Fruit fly (Drosophila melanogaster): ENCODE data around the gene dl.
A peak's percentile ranks its signal among the peaks of the same experiment; 100 is the strongest.

dl gene

DNA sequence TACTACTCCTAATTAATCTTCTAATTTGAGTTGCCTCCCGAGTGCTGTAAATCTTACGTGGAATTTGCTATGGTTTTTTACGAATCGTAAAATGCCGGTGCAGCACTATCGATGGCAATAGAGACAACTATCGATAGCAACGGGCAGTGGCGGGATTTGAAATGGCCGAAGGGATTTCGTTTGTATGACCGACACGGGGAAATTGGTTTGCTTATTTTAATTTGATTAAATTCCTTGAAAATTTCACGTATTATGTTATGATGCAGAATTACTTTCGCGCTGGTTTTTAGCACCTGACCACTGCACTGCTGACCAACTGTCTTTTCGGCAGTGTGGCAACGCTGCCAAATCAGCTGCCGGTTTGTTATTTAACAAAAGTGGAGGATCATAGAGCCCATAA lies 34.0 kb upstream of the dl start, which contains the start of the genes GCS2beta and CG5131 (continued):
- TF ChIP-seq tll (GFP tag; optimal IDR thresholded peaks at IDR 0.05) = no peak
- peak; percentile 89 for TF ChIP-seq Opbp (GFP tag; IDR thresholded peaks at IDR 0.05; ENCODE audit: partially characterized antibody)
- TF ChIP-seq PHDP (tag; optimal IDR thresholded peaks at IDR 0.05) = peak; percentile 92
- TF ChIP-seq rib (GFP tag; IDR thresholded peaks at IDR 0.05) = peak; percentile 92
- peak; percentile 98 for TF ChIP-seq lilli (GFP tag; optimal IDR thresholded peaks at IDR 0.05)
- no peak for TF ChIP-seq pita (GFP tag; optimal IDR thresholded peaks at IDR 0.05)
- peak; percentile 96 for TF ChIP-seq CG11247 (GFP tag; IDR thresholded peaks at IDR 0.05)
- peak; percentile 95 for TF ChIP-seq BEAF-32 (GFP tag; optimal IDR thresholded peaks at IDR 0.05)
- peak; percentile 73 for TF ChIP-seq CG6765 (GFP tag; optimal IDR thresholded peaks at IDR 0.05)
- peak; percentile 50 for TF ChIP-seq CG5180 (GFP tag; optimal IDR thresholded peaks at IDR 0.05)
- peak; percentile 97 for TF ChIP-seq CG34422 (GFP tag; IDR thresholded peaks at IDR 0.05)
- TF ChIP-seq sens (GFP tag) = peak; percentile 99
- peak; percentile 76 for TF ChIP-seq CG10267 (tag; optimal IDR thresholded peaks at IDR 0.05)
- TF ChIP-seq fd96Cb (tag; optimal IDR thresholded peaks at IDR 0.05) = peak; percentile 86
- peak; percentile 23 for TF ChIP-seq cad (GFP tag; optimal IDR thresholded peaks at IDR 0.05)
- TF ChIP-seq Dip2 (GFP tag; IDR thresholded peaks at IDR 0.05) = peak; percentile 67
- peak; percentile 88 for TF ChIP-seq CG17612 (GFP tag; IDR thresholded peaks at IDR 0.05)
- peak; percentile 93 for TF ChIP-seq Scr (GFP tag; IDR thresholded peaks at IDR 0.05; ENCODE audit: partially characterized antibody)
- peak; percentile 91 for TF ChIP-seq CG16815 (GFP tag; optimal IDR thresholded peaks at IDR 0.05)
- peak; percentile 71 for TF ChIP-seq CG3838 (GFP tag; optimal IDR thresholded peaks at IDR 0.05)
- peak; percentile 81 for TF ChIP-seq CG12219 (GFP tag; optimal IDR thresholded peaks at IDR 0.05)
- peak; percentile 95 for TF ChIP-seq maf-S (GFP tag; optimal IDR thresholded peaks at IDR 0.05)
- peak; percentile 85 for TF ChIP-seq peb (GFP tag; IDR thresholded peaks at IDR 0.05)
- TF ChIP-seq CG15073 (GFP tag; optimal IDR thresholded peaks at IDR 0.05) = peak; percentile 63
- peak; percentile 86 for TF ChIP-seq zen (tag; optimal IDR thresholded peaks at IDR 0.05)
- peak; percentile 91 for TF ChIP-seq Meics (GFP tag; optimal IDR thresholded peaks at IDR 0.05)
- TF ChIP-seq Sry-β (GFP tag; optimal IDR thresholded peaks at IDR 0.05) = peak; percentile 23
- TF ChIP-seq Sox102F (GFP tag; optimal IDR thresholded peaks at IDR 0.05) = peak; percentile 93
- peak; percentile 94 for TF ChIP-seq slp2 (GFP tag; optimal IDR thresholded peaks at IDR 0.05)
- TF ChIP-seq btn (GFP tag; optimal IDR thresholded peaks at IDR 0.05) = peak; percentile 62
- no peak for TF ChIP-seq Nf-YC (tag; optimal IDR thresholded peaks at IDR 0.05)
- peak; percentile 97 for TF ChIP-seq CG9437 (GFP tag; optimal IDR thresholded peaks at IDR 0.05)
- peak; percentile 90 for TF ChIP-seq NC2β (GFP tag; optimal IDR thresholded peaks at IDR 0.05)
- peak; percentile 75; the same call in 2 of the 3 replicates for TF ChIP-seq otp (GFP tag; IDR thresholded peaks at IDR 0.05)
- TF ChIP-seq C15 (GFP tag; IDR thresholded peaks at IDR 0.05) = peak; percentile 84
- peak; percentile 96 for TF ChIP-seq Dll (GFP tag; IDR thresholded peaks at IDR 0.05; ENCODE audit: partially characterized antibody)
- peak; percentile 81 for TF ChIP-seq CG31441 (GFP tag; IDR thresholded peaks at IDR 0.05)
- TF ChIP-seq nau (GFP tag; optimal IDR thresholded peaks at IDR 0.05) = peak; percentile 85
- TF ChIP-seq shn (GFP tag; optimal IDR thresholded peaks at IDR 0.05) = peak; percentile 97
- TF ChIP-seq Myb (GFP tag; optimal IDR thresholded peaks at IDR 0.05) = peak; percentile 90
- TF ChIP-seq CG14667 (GFP tag; IDR thresholded peaks at IDR 0.05) = peak; percentile 92
- peak; percentile 87 for TF ChIP-seq jing (GFP tag; optimal IDR thresholded peaks at IDR 0.05)
- peak; percentile 77 for TF ChIP-seq Nf-YA (GFP tag; IDR thresholded peaks at IDR 0.05)
- TF ChIP-seq Dek (tag; optimal IDR thresholded peaks at IDR 0.05) = peak; percentile 89
- TF ChIP-seq CG4404 (GFP tag; IDR thresholded peaks at IDR 0.05) = peak; percentile 91
- peak; percentile 80 for TF ChIP-seq gcm (GFP tag; optimal IDR thresholded peaks at IDR 0.05)
- TF ChIP-seq lov (optimal IDR thresholded peaks at IDR 0.05) = no peak
- peak; percentile 81; the same call in 2 of the 3 replicates for TF ChIP-seq lov (GFP tag; IDR thresholded peaks at IDR 0.05)
- no peak for TF ChIP-seq Dfd (GFP tag; optimal IDR thresholded peaks at IDR 0.05)
- peak; percentile 90 for TF ChIP-seq CG2712 (tag; optimal IDR thresholded peaks at IDR 0.05)
- peak; percentile 81 for TF ChIP-seq jigr1 (GFP tag; IDR thresholded peaks at IDR 0.05)
